Fruit fly (Drosophila melanogaster) whole organism, wandering third instar larva: ENCODE measurements around the gene jar.

Source experiments
- CG32264 ChIP-seq: fragments of 200-800 bp; sonication (Bioruptor generic); optimal IDR thresholded peaks from 2 replicates; lab custom pipeline; 2016; ENCODE audit warnings: missing biosample characterization, missing genetic modification characterization
- CG9705 ChIP-seq: fragments of 200-800 bp; sonication (Bioruptor generic); optimal IDR thresholded peaks from 2 replicates; lab custom pipeline; 2018; ENCODE audit warnings: missing biosample characterization, mild to moderate bottlenecking, missing genetic modification characterization
- CrebA ChIP-seq: fragments of 200-800 bp; sonication (Bioruptor generic); optimal IDR thresholded peaks from 2 replicates; lab custom pipeline; 2016; ENCODE audit warnings: missing biosample characterization, mild to moderate bottlenecking, missing genetic modification characterization, borderline replicate concordance
- Dfd ChIP-seq: fragments of >200 bp; optimal IDR thresholded peaks from 2 replicates; lab custom pipeline; 2017; ENCODE audit warnings: missing biosample characterization, missing genetic modification characterization
- Dif ChIP-seq: fragments of 200-275, 200-300 bp; sonication (Bioruptor generic); optimal IDR thresholded peaks from 2 replicates; lab custom pipeline; 2018; ENCODE audit warnings: missing biosample characterization, missing genetic modification characterization; ENCODE audit not compliant: partially characterized antibody
- HLH106 ChIP-seq: fragments of 200-800 bp; optimal IDR thresholded peaks from 3 replicates; lab custom pipeline; 2019; ENCODE audit warnings: missing biosample characterization, mild to moderate bottlenecking, missing genetic modification characterization, moderate library complexity
- Hr83 ChIP-seq: fragments of 200-300 bp; sonication (Bioruptor generic); optimal IDR thresholded peaks from 2 replicates; lab custom pipeline; 2016; ENCODE audit warnings: missing biosample characterization, mild to moderate bottlenecking, missing genetic modification characterization, moderate library complexity; ENCODE audit not compliant: poor library complexity, severe bottlenecking
- Jra ChIP-seq: sonication (Bioruptor generic); optimal IDR thresholded peaks from 2 replicates; lab custom pipeline; 2016; ENCODE audit warnings: missing biosample characterization, missing genetic modification characterization
- Mio ChIP-seq: sonication (Bioruptor generic); optimal IDR thresholded peaks from 2 replicates; lab custom pipeline; 2016; ENCODE audit warnings: missing biosample characterization, missing genetic modification characterization
- Myc ChIP-seq: fragments of >200 bp; optimal IDR thresholded peaks from 2 replicates; lab custom pipeline; 2017
- OdsH ChIP-seq: fragments of 200-800 bp; sonication (Bioruptor generic); optimal IDR thresholded peaks from 2 replicates; lab custom pipeline; 2016; ENCODE audit warnings: missing biosample characterization, mild to moderate bottlenecking, missing genetic modification characterization
- Rel ChIP-seq, 2 experiments: fragments of 200-800 bp; sonication (Bioruptor generic) in 1 of 2; optimal IDR thresholded peaks; 2 replicates in 1 of 2; 3 replicates in 1 of 2; lab custom pipeline; 2016 to 2019; ENCODE audit warnings: mild to moderate bottlenecking in 2 of 2, missing biosample characterization in 2 of 2, missing genetic modification characterization in 2 of 2, moderate library complexity in 1 of 2
- Sp1 ChIP-seq: fragments of 200-800 bp; sonication (Bioruptor generic); optimal IDR thresholded peaks from 3 replicates; lab custom pipeline; 2019; ENCODE audit warnings: missing biosample characterization, mild to moderate bottlenecking, missing genetic modification characterization, moderate library complexity
- br ChIP-seq: fragments of 200-800 bp; sonication (Bioruptor generic); optimal IDR thresholded peaks from 2 replicates; lab custom pipeline; 2016; ENCODE audit warnings: missing biosample characterization, missing genetic modification characterization
- brk ChIP-seq: fragments of 200-800 bp; sonication (Bioruptor generic); optimal IDR thresholded peaks from 2 replicates; lab custom pipeline; 2016; ENCODE audit warnings: missing biosample characterization, mild to moderate bottlenecking, missing genetic modification characterization
- dmrt93B ChIP-seq: fragments of 200-800 bp; sonication (Bioruptor generic); optimal IDR thresholded peaks from 2 replicates; lab custom pipeline; 2018; ENCODE audit warnings: missing biosample characterization, mild to moderate bottlenecking, missing genetic modification characterization
- ey ChIP-seq: fragments of 200-800 bp; sonication (Bioruptor generic); optimal IDR thresholded peaks from 2 replicates; lab custom pipeline; 2016; ENCODE audit warnings: missing biosample characterization, missing genetic modification characterization
- foxo ChIP-seq, 2 experiments: fragments of 200-800 bp; sonication (Bioruptor generic); optimal IDR thresholded peaks; 2 replicates in 1 of 2; 3 replicates in 1 of 2; lab custom pipeline; 2016 to 2017; ENCODE audit warnings: missing biosample characterization in 2 of 2, missing genetic modification characterization in 2 of 2
- fru ChIP-seq: fragments of 200-800 bp; sonication (Bioruptor generic); optimal IDR thresholded peaks from 3 replicates; lab custom pipeline; 2016; ENCODE audit warnings: missing biosample characterization, mild to moderate bottlenecking, missing genetic modification characterization
- h ChIP-seq: fragments of 200-800 bp; sonication (Bioruptor generic); optimal IDR thresholded peaks from 3 replicates; lab custom pipeline; 2016; ENCODE audit warnings: missing biosample characterization, mild to moderate bottlenecking, missing genetic modification characterization
- jim ChIP-seq: fragments of 175-275, 200-325 bp; sonication (Bioruptor generic); optimal IDR thresholded peaks from 2 replicates; lab custom pipeline; 2016; ENCODE audit warnings: missing biosample characterization, mild to moderate bottlenecking, missing genetic modification characterization
- lola ChIP-seq: fragments of >200 bp; optimal IDR thresholded peaks from 2 replicates; lab custom pipeline; 2017; ENCODE audit warnings: missing biosample characterization, missing genetic modification characterization
- pan ChIP-seq: fragments of >200 bp; optimal IDR thresholded peaks from 2 replicates; lab custom pipeline; 2017
- psq ChIP-seq: fragments of 200-800 bp; sonication (Bioruptor generic); optimal IDR thresholded peaks from 3 replicates; lab custom pipeline; 2017; ENCODE audit warnings: missing biosample characterization, mild to moderate bottlenecking, missing genetic modification characterization, moderate library complexity
- rgr ChIP-seq: fragments of 200-800 bp; sonication (Bioruptor generic); optimal IDR thresholded peaks from 3 replicates; lab custom pipeline; 2016; ENCODE audit warnings: missing biosample characterization, mild to moderate bottlenecking, missing genetic modification characterization
- sage ChIP-seq: fragments of 200-800 bp; sonication (Bioruptor generic); optimal IDR thresholded peaks from 2 replicates; lab custom pipeline; 2016; ENCODE audit warnings: missing biosample characterization, mild to moderate bottlenecking, missing genetic modification characterization
- sv ChIP-seq: fragments of 200-800 bp; sonication (Bioruptor generic); optimal IDR thresholded peaks from 3 replicates; lab custom pipeline; 2016; ENCODE audit warnings: missing biosample characterization, missing genetic modification characterization
- woc ChIP-seq: sonication (Bioruptor generic); optimal IDR thresholded peaks from 2 replicates; lab custom pipeline; 2016; ENCODE audit warnings: missing biosample characterization, mild to moderate bottlenecking, missing genetic modification characterization

The jar gene

dm6 chr3R:24205234-24205894 lies 65.7 kb downstream of the jar start:
- no peak for TF ChIP-seq lola
- TF ChIP-seq psq (GFP tag; lab: Kevin White, UChicago): no peak
- TF ChIP-seq fru (GFP tag; lab: Kevin White, UChicago): no peak
- no peak for TF ChIP-seq Sp1 (GFP tag; lab: Kevin White, UChicago)
- TF ChIP-seq Mio (GFP tag; lab: Kevin White, UChicago): no peak
- no peak for TF ChIP-seq brk
- no peak for TF ChIP-seq Dfd
- TF ChIP-seq Dif (GFP tag; lab: Kevin White, UChicago): no peak
- TF ChIP-seq dmrt93B (GFP tag; lab: Kevin White, UChicago): no peak
- no peak for TF ChIP-seq CG9705 (GFP tag; lab: Kevin White, UChicago)
- TF ChIP-seq Rel (GFP tag; optimal IDR thresholded peaks at IDR 0.05; lab: Kevin White, UChicago): no peak
- TF ChIP-seq Rel (tag; optimal IDR thresholded peaks at IDR 0.05; lab: Kevin White, UChicago): no peak
- TF ChIP-seq h (GFP tag; lab: Kevin White, UChicago): no peak
- TF ChIP-seq Hr83: no peak
- no peak for TF ChIP-seq Jra
- no peak for TF ChIP-seq CrebA (GFP tag; lab: Kevin White, UChicago)
- no peak for TF ChIP-seq foxo (GFP tag; optimal IDR thresholded peaks at IDR 0.05; lab: Kevin White, UChicago)
- no peak for TF ChIP-seq OdsH
- no peak for TF ChIP-seq Myc (lab: Kevin White, UChicago)
- no peak for TF ChIP-seq pan (lab: Kevin White, UChicago)
- TF ChIP-seq br: no peak

- no peak for TF ChIP-seq fru (GFP tag; lab: Kevin White, UChicago)
- TF ChIP-seq ey (GFP tag; lab: Kevin White, UChicago): no peak
- no peak for TF ChIP-seq Hr83
- no peak for TF ChIP-seq CG9705 (GFP tag; lab: Kevin White, UChicago)
- no peak for TF ChIP-seq HLH106 (tag; lab: Kevin White, UChicago)
- TF ChIP-seq, all 38 proteins: peak for 0
These were observed 67.0 kb downstream of the jar start for dm6 chr3R:24204022-24204421.

- TF ChIP-seq jim (GFP tag; lab: Kevin White, UChicago): no peak
- peak; percentile 61 for TF ChIP-seq sage (GFP tag; lab: Kevin White, UChicago)
- no peak for TF ChIP-seq lola
- TF ChIP-seq HLH106 (tag; lab: Kevin White, UChicago): peak; percentile 67
- TF ChIP-seq br: peak; percentile 77
- peak; percentile 75 for TF ChIP-seq fru (GFP tag; lab: Kevin White, UChicago)
- TF ChIP-seq dmrt93B (GFP tag; lab: Kevin White, UChicago): peak; percentile 66
- peak; percentile 78 for TF ChIP-seq ey (GFP tag; lab: Kevin White, UChicago)
- peak in 1 of 2 experiments; percentile 76 for TF ChIP-seq foxo (GFP tag; optimal IDR thresholded peaks at IDR 0.05; lab: Kevin White, UChicago)
- TF ChIP-seq Sp1 (GFP tag; lab: Kevin White, UChicago): peak; percentile 79
- peak; percentile 78 for TF ChIP-seq h (GFP tag; lab: Kevin White, UChicago)
- peak; percentile 48 for TF ChIP-seq CG32264 (GFP tag; lab: Kevin White, UChicago)
- TF ChIP-seq Mio (GFP tag; lab: Kevin White, UChicago): no peak
- TF ChIP-seq sv (GFP tag; lab: Kevin White, UChicago): no peak
- peak; percentile 70 for TF ChIP-seq rgr
- peak; percentile 71 for TF ChIP-seq Rel (GFP tag; optimal IDR thresholded peaks at IDR 0.05; lab: Kevin White, UChicago)
- TF ChIP-seq Rel (tag; optimal IDR thresholded peaks at IDR 0.05; lab: Kevin White, UChicago): no peak
- no peak for TF ChIP-seq Hr83
- peak; percentile 54 for TF ChIP-seq psq (GFP tag; lab: Kevin White, UChicago)
- TF ChIP-seq OdsH: peak; percentile 74
- TF ChIP-seq woc (GFP tag; lab: Kevin White, UChicago): peak; percentile 81
- TF ChIP-seq, all 38 proteins: peak for 15
These were observed 67.6 kb downstream of the jar start for dm6 chr3R:24203426-24203825.
